Fruit fly (Drosophila melanogaster) whole organism, wandering third instar larva: ENCODE measurements around the gene Sfp87B.

Experiments used
- psq ChIP-seq: fragments of 200-800 bp; sonication (Bioruptor generic); optimal IDR thresholded peaks from 3 replicates; lab custom pipeline; 2017; ENCODE audit warnings: missing biosample characterization, mild to moderate bottlenecking, missing genetic modification characterization, moderate library complexity
- sv ChIP-seq: fragments of 200-800 bp; sonication (Bioruptor generic); optimal IDR thresholded peaks from 3 replicates; lab custom pipeline; 2016; ENCODE audit warnings: missing biosample characterization, missing genetic modification characterization

DNA sequence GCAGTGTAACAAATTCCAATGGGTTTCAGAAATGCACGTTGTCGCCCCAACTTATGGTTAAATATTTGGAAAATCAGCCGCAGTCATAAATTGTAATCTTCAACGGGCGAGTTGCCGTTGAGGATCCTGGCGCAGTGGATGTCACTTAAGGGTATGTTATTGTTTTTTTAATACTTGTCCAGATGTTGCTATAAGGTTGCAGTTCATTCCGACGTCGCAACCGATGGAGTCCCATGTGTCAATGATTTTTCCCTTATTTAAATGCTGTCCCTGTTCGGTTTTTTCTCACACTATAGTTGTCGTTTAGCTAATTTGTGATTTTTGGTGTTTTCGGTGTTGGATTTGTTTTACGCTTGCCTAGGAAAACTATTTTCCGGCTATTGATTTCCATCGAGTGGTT, 21.4 kb upstream of the Sfp87B start:
- no peak for TF ChIP-seq psq
- no peak for TF ChIP-seq sv (GFP tag; lab: Kevin White, UChicago)
